Worm (Caenorhabditis elegans) whole organism, L4 larva: ENCODE data around the gene egl-9.

Source experiments
- ceh-82 ChIP-seq: sonication (generic microtip); optimal IDR thresholded peaks from 2 replicates; lab custom pipeline; 2017; ENCODE audit warnings: missing biosample characterization, missing genetic modification characterization
- cey-2 ChIP-seq: sonication (generic microtip); optimal IDR thresholded peaks from 3 replicates; lab custom pipeline; 2017; ENCODE audit warnings: missing genetic modification characterization, mild to moderate bottlenecking, missing compliant biosample characterization, antibody characterized with exemption, borderline replicate concordance; ENCODE audit not compliant: insufficient read depth
- duxl-1 ChIP-seq: sonication (generic microtip); optimal IDR thresholded peaks from 2 replicates; lab custom pipeline; 2016; ENCODE audit warnings: mild to moderate bottlenecking, missing genetic modification characterization, moderate library complexity, missing compliant biosample characterization; ENCODE audit not compliant: poor library complexity
- dve-1 ChIP-seq: sonication (generic microtip); optimal IDR thresholded peaks from 2 replicates; lab custom pipeline; 2017; ENCODE audit warnings: antibody characterized with exemption, mild to moderate bottlenecking, missing genetic modification characterization, missing compliant biosample characterization; ENCODE audit not compliant: insufficient read depth
- gei-8 ChIP-seq: fragments of 200-800 bp; sonication (Bioruptor generic); optimal IDR thresholded peaks from 2 replicates; lab custom pipeline; 2018; ENCODE audit warnings: mild to moderate bottlenecking, missing genetic modification characterization, missing compliant biosample characterization
- jun-1 ChIP-seq: fragments of 150-350 bp; optimal IDR thresholded peaks from 2 replicates; lab custom pipeline; 2014; ENCODE audit warnings: missing biosample characterization, missing genetic modification reagents, missing genetic modification characterization
- lin-13 ChIP-seq: fragments of 150-350 bp; optimal IDR thresholded peaks from 2 replicates; lab custom pipeline; 2014; ENCODE audit warnings: missing biosample characterization, missing genetic modification reagents, missing genetic modification characterization
- lir-3 ChIP-seq: sonication (generic microtip); optimal IDR thresholded peaks from 2 replicates; lab custom pipeline; 2016; ENCODE audit warnings: mild to moderate bottlenecking, missing genetic modification characterization, missing compliant biosample characterization
- lsy-2 ChIP-seq, 2 experiments: fragments of 150-350 bp in 1 of 2; sonication (generic microtip) in 1 of 2; optimal IDR thresholded peaks; 2 replicates each; lab custom pipeline; 2014 to 2017; ENCODE audit warnings: missing biosample characterization in 2 of 2, missing genetic modification characterization in 2 of 2
- mep-1 ChIP-seq: fragments of 150-350 bp; sonication (generic microtip); optimal IDR thresholded peaks from 3 replicates; lab custom pipeline; 2014; ENCODE audit warnings: missing biosample characterization, missing genetic modification characterization
- mes-2 ChIP-seq: sonication (generic microtip); optimal IDR thresholded peaks from 2 replicates; lab custom pipeline; 2016; ENCODE audit warnings: missing genotype, mild to moderate bottlenecking, missing genetic modification characterization, missing compliant biosample characterization; ENCODE audit not compliant: poor library complexity, severe bottlenecking
- nhr-10 ChIP-seq: fragments of 150-350 bp; optimal IDR thresholded peaks from 2 replicates; lab custom pipeline; 2014; ENCODE audit warnings: missing biosample characterization, missing genetic modification characterization
- nhr-237 ChIP-seq: sonication (generic microtip); optimal IDR thresholded peaks from 2 replicates; lab custom pipeline; 2017; ENCODE audit warnings: missing biosample characterization, missing genetic modification characterization
- unc-130 ChIP-seq: sonication (generic microtip); optimal IDR thresholded peaks from 2 replicates; lab custom pipeline; 2016; ENCODE audit warnings: missing genetic modification reagents, missing genetic modification characterization, missing compliant biosample characterization

ce11 chrV:10465478-10465877 lies 2.8 kb upstream of the egl-9 start:
- TF ChIP-seq mep-1 (tag; lab: Kevin White, UChicago) (no peak), nhr-10 (no peak), lsy-2 (tag; optimal IDR thresholded peaks at IDR 0.05; lab: Kevin White, UChicago) (no peak), mes-2 (tag; lab: Kevin White, UChicago) (no peak), nhr-237 (tag; lab: Kevin White, UChicago) (no peak), ceh-82 (tag; lab: Kevin White, UChicago) (no peak), lin-13 (GFP tag; lab: Kevin White, UChicago) (no peak), lir-3 (no peak), gei-8 (GFP tag; lab: Kevin White, UChicago) (no peak), duxl-1 (tag; lab: Kevin White, UChicago) (no peak), dve-1 (no peak), cey-2 (tag; lab: Kevin White, UChicago) (no peak), unc-130 (GFP tag; lab: Kevin White, UChicago) (no peak), jun-1 (no peak)
